Fruit fly (Drosophila melanogaster) whole organism, embryonic: ENCODE data around the gene CG10750.

Source experiments
- CG10565 ChIP-seq: fragments of 200-800 bp; sonication (Bioruptor generic); optimal IDR thresholded peaks from 3 replicates; lab custom pipeline; 2016; ENCODE audit warnings: missing biosample characterization, mild to moderate bottlenecking, missing genetic modification characterization
- CG10654 ChIP-seq: fragments of 200-800 bp; sonication (Bioruptor generic); optimal IDR thresholded peaks from 2 replicates; lab custom pipeline; 2016; ENCODE audit warnings: missing biosample characterization, missing genetic modification characterization
- CG11247 ChIP-seq: fragments of 200-800 bp; sonication (Bioruptor generic); IDR thresholded peaks from 2 replicates; pipeline ENCODE4 v1.3.6; 2022; ENCODE audit warnings: missing biosample characterization, missing genetic modification characterization
- CG12659 ChIP-seq: fragments of 200-800 bp; sonication (Bioruptor generic); optimal IDR thresholded peaks from 3 replicates; lab custom pipeline; 2017; ENCODE audit warnings: mild to moderate bottlenecking, missing biosample characterization, missing genetic modification reagents, missing genetic modification characterization
- CG15601 ChIP-seq: fragments of 200-800 bp; sonication (Bioruptor generic); optimal IDR thresholded peaks from 3 replicates; lab custom pipeline; 2019; ENCODE audit warnings: missing biosample characterization, mild to moderate bottlenecking, missing genetic modification characterization, moderate library complexity
- CG1603 ChIP-seq: fragments of 200-800 bp; sonication (Bioruptor generic); optimal IDR thresholded peaks from 2 replicates; lab custom pipeline; 2019; ENCODE audit warnings: missing biosample characterization, mild to moderate bottlenecking, missing genetic modification characterization, moderate library complexity
- CG2199 ChIP-seq: fragments of 200-800 bp; sonication (Bioruptor generic); IDR thresholded peaks from 3 replicates; pipeline ENCODE4 v1.3.6; 2022; ENCODE audit warnings: missing biosample characterization, missing genetic modification characterization
- CG3065 ChIP-seq: fragments of 200-800 bp; sonication (Bioruptor generic); optimal IDR thresholded peaks from 2 replicates; lab custom pipeline; 2016; ENCODE audit warnings: missing biosample characterization, missing genetic modification characterization
- CG32772 ChIP-seq: fragments of 200-800 bp; sonication (Bioruptor generic); IDR thresholded peaks from 2 replicates; pipeline ENCODE4 v1.3.6; 2022; ENCODE audit warnings: missing biosample characterization, missing genetic modification characterization
- CG3847 ChIP-seq: fragments of 200-800 bp; sonication (Bioruptor generic); IDR thresholded peaks from 2 replicates; pipeline ENCODE4 v1.3.6; 2022; ENCODE audit warnings: missing biosample characterization, missing genetic modification characterization
- CG4360 ChIP-seq: fragments of 200-800 bp; sonication (Bioruptor generic); IDR thresholded peaks from 2 replicates; pipeline ENCODE4 v1.3.6; 2022; ENCODE audit warnings: missing biosample characterization, missing genetic modification characterization
- CG6254 ChIP-seq: fragments of 200-800 bp; sonication (Bioruptor generic); optimal IDR thresholded peaks from 3 replicates; lab custom pipeline; 2017; ENCODE audit warnings: mild to moderate bottlenecking, missing biosample characterization, missing genetic modification reagents, missing genetic modification characterization
- CG6791 ChIP-seq: fragments of 200-800 bp; sonication (Bioruptor generic); IDR thresholded peaks from 3 replicates; pipeline ENCODE4 v1.3.6; 2022; ENCODE audit warnings: missing biosample characterization, missing genetic modification characterization; ENCODE audit not compliant: partially characterized antibody
- CG7745 ChIP-seq: fragments of 200-800 bp; sonication (Bioruptor generic); optimal IDR thresholded peaks from 2 replicates; lab custom pipeline; 2018; ENCODE audit warnings: missing biosample characterization, mild to moderate bottlenecking, missing genetic modification characterization, moderate library complexity
- CG8478 ChIP-seq: fragments of >200 bp; optimal IDR thresholded peaks from 2 replicates; lab custom pipeline; 2018
- CG9932 ChIP-seq: fragments of 200-800 bp; sonication (Bioruptor generic); IDR thresholded peaks from 2 replicates; pipeline ENCODE4 v1.3.6; 2022; ENCODE audit warnings: missing biosample characterization, missing genetic modification characterization
- D19B ChIP-seq: fragments of 200-800 bp; sonication (Bioruptor generic); optimal IDR thresholded peaks from 2 replicates; lab custom pipeline; 2017; ENCODE audit warnings: missing biosample characterization, mild to moderate bottlenecking, missing genetic modification characterization
- Dll ChIP-seq: fragments of 200-800 bp; sonication (Bioruptor generic); IDR thresholded peaks from 4 replicates; pipeline ENCODE4 v1.3.6; 2022; ENCODE audit warnings: missing biosample characterization, missing genetic modification characterization; ENCODE audit not compliant: partially characterized antibody
- Drgx ChIP-seq: fragments of 200-800 bp; sonication (Bioruptor generic); IDR thresholded peaks from 2 replicates; pipeline ENCODE4 v1.3.6; 2022; ENCODE audit warnings: missing biosample characterization, missing genetic modification characterization
- Hr51 ChIP-seq, 2 experiments: fragments of 200-800 bp; sonication (Bioruptor generic); optimal IDR thresholded peaks; 2 replicates in 1 of 2; 3 replicates in 1 of 2; lab custom pipeline; 2016 to 2018; ENCODE audit warnings: missing biosample characterization in 2 of 2, missing genetic modification characterization in 2 of 2, mild to moderate bottlenecking in 1 of 2, moderate library complexity in 1 of 2
- Kr ChIP-seq: fragments of 200-800 bp; sonication (Bioruptor generic); optimal IDR thresholded peaks from 2 replicates; lab custom pipeline; 2017; ENCODE audit warnings: missing biosample characterization, mild to moderate bottlenecking, missing genetic modification characterization
- Optix ChIP-seq: fragments of 200-800 bp; sonication (Bioruptor generic); IDR thresholded peaks from 3 replicates; pipeline ENCODE4 v1.3.6; 2022; ENCODE audit warnings: missing biosample characterization, missing genetic modification characterization
- PHDP ChIP-seq: fragments of 200-800 bp; sonication (Bioruptor generic); optimal IDR thresholded peaks from 3 replicates; lab custom pipeline; 2018; ENCODE audit warnings: missing biosample characterization, mild to moderate bottlenecking, missing genetic modification characterization, moderate library complexity
- Xrp1 ChIP-seq: fragments of 200-800 bp; sonication (Bioruptor generic); IDR thresholded peaks from 2 replicates; pipeline ENCODE4 v1.3.6; 2022; ENCODE audit warnings: missing biosample characterization, missing genetic modification characterization
- abd-A ChIP-seq: fragments of 200-800 bp; sonication (Bioruptor generic); optimal IDR thresholded peaks from 3 replicates; lab custom pipeline; 2019; ENCODE audit warnings: missing biosample characterization, mild to moderate bottlenecking, missing genetic modification characterization, moderate library complexity
- aop ChIP-seq: fragments of 200-800 bp; sonication (Bioruptor generic); IDR thresholded peaks from 2 replicates; pipeline ENCODE4 v1.3.6; 2022; ENCODE audit warnings: missing biosample characterization, missing genetic modification characterization
- ci ChIP-seq: fragments of 200-800 bp; sonication (Bioruptor generic); IDR thresholded peaks from 3 replicates; pipeline ENCODE4 v1.3.6; 2022; ENCODE audit warnings: missing biosample characterization, missing genetic modification characterization
- cwo ChIP-seq: fragments of 200-800 bp; sonication (Bioruptor generic); optimal IDR thresholded peaks from 3 replicates; lab custom pipeline; 2017; ENCODE audit warnings: missing biosample characterization, missing genetic modification characterization, mild to moderate bottlenecking, moderate library complexity, missing genetic modification reagents
- eve ChIP-seq, 2 experiments: fragments of >200 bp; optimal IDR thresholded peaks; 2 replicates each; lab custom pipeline; 2017; ENCODE audit warnings: missing biosample characterization in 2 of 2, missing genetic modification characterization in 2 of 2
- kni ChIP-seq: fragments of 200-800 bp; sonication (Bioruptor generic); optimal IDR thresholded peaks from 3 replicates; lab custom pipeline; 2017; ENCODE audit warnings: mild to moderate bottlenecking, missing biosample characterization, missing genetic modification reagents, missing genetic modification characterization
- lov ChIP-seq, 2 experiments: fragments of 200-800 bp in 1 of 2; fragments of >200 bp in 1 of 2; sonication (Bioruptor generic) in 1 of 2; IDR thresholded peaks in 1 of 2; optimal IDR thresholded peaks in 1 of 2; 2 replicates in 1 of 2; 3 replicates in 1 of 2; pipeline versions ENCODE4 v1.3.6 to Lab custom; 2017 to 2022; ENCODE audit warnings: missing biosample characterization in 1 of 2, missing genetic modification characterization in 1 of 2
- oc ChIP-seq: fragments of 200-800 bp; sonication (Bioruptor generic); optimal IDR thresholded peaks from 2 replicates; lab custom pipeline; 2018; ENCODE audit warnings: missing biosample characterization, mild to moderate bottlenecking, missing genetic modification characterization, moderate library complexity
- sd ChIP-seq: fragments of 200-800 bp; sonication (Bioruptor generic); optimal IDR thresholded peaks from 3 replicates; lab custom pipeline; 2018; ENCODE audit warnings: missing biosample characterization, mild to moderate bottlenecking, missing genetic modification characterization, moderate library complexity
- sens-2 ChIP-seq: fragments of 200-800 bp; sonication (Bioruptor generic); IDR thresholded peaks from 2 replicates; pipeline ENCODE4 v1.3.6; 2022; ENCODE audit warnings: missing biosample characterization, missing genetic modification characterization
- sqz ChIP-seq: fragments of 200-800 bp; sonication (Bioruptor generic); optimal IDR thresholded peaks from 3 replicates; lab custom pipeline; 2018; ENCODE audit warnings: missing biosample characterization, mild to moderate bottlenecking, missing genetic modification characterization
- twi ChIP-seq: fragments of 200-800 bp; optimal IDR thresholded peaks from 2 replicates; lab custom pipeline; 2019; ENCODE audit warnings: missing biosample characterization, mild to moderate bottlenecking, missing genetic modification characterization, moderate library complexity
- vfl ChIP-seq: fragments of 200-800 bp; sonication (Bioruptor generic); optimal IDR thresholded peaks from 2 replicates; lab custom pipeline; 2016; ENCODE audit warnings: missing biosample characterization, missing genetic modification characterization
- vvl ChIP-seq: fragments of 200-800 bp; sonication (Bioruptor generic); IDR thresholded peaks from 2 replicates; pipeline ENCODE4 v1.3.6; 2022; ENCODE audit warnings: missing biosample characterization, missing genetic modification characterization
- wdn ChIP-seq: fragments of 200-800 bp; sonication (Bioruptor generic); IDR thresholded peaks from 2 replicates; pipeline ENCODE4 v1.3.6; 2022; ENCODE audit warnings: missing biosample characterization, missing genetic modification characterization
- z ChIP-seq: fragments of 200-800 bp; sonication (Bioruptor generic); IDR thresholded peaks from 3 replicates; pipeline ENCODE4 v1.3.6; 2022; ENCODE audit warnings: missing biosample characterization, missing genetic modification characterization
- zfh1 ChIP-seq: fragments of 200-800 bp; sonication (Bioruptor generic); IDR thresholded peaks from 3 replicates; pipeline ENCODE4 v1.3.6; 2022; ENCODE audit warnings: missing biosample characterization, missing genetic modification characterization

Gene CG10750

DNA sequence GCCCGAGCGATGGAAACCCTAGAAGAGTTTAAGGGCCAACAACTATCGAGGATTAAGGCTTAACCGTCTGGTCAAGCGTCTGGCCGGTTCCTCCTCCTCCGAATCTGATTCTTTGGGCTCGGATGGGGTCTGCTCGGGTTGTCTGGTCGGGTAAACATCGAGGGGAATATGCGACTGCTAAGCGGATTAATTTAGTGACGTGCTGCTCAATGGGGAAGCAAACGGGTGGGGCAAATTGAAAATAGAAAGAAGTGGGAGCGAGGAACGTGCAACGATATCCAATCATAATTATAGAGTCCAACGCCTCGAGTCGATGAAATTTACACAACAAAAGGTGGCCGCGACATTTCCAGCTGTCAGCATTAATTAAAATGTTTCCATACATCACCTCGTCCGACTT, 3.3 kb upstream of the CG10750 start:
- TF ChIP-seq CG9932 (no peak), vfl (GFP tag; lab: Kevin White, UChicago) (no peak), wdn (no peak), sens-2 (GFP tag; lab: Robert Waterston, UW) (no peak), oc (tag; lab: Kevin White, UChicago) (peak; percentile 93), kni (peak; percentile 46), abd-A (peak; percentile 0), CG10654 (GFP tag; lab: Kevin White, UChicago) (no peak), sd (tag; lab: Kevin White, UChicago) (peak; percentile 2)

DNA sequence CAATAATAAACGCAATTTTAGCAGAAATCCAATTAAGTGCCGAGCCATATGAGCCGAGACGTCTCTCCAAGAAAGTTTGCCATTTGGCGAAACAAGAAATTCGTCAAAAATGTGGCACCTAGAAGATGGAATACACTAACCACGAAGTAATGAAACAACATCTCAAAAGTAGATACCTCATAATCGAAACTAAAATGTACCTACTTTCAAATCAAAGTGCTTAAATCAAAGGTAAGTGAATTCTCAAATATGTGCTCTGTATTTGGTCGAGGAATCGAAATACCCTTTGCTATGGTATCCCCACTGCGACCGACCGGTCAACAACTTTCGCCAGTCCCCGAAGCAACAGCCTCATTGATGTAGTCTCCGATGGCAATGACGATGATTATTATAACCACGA, 7.6 kb downstream of the CG10750 start:
- TF ChIP-seq PHDP (tag; lab: Kevin White, UChicago) (no peak), Drgx (GFP tag; lab: Robert Waterston, UW) (peak; percentile 58; the same call in 1 of the 2 replicates)

DNA sequence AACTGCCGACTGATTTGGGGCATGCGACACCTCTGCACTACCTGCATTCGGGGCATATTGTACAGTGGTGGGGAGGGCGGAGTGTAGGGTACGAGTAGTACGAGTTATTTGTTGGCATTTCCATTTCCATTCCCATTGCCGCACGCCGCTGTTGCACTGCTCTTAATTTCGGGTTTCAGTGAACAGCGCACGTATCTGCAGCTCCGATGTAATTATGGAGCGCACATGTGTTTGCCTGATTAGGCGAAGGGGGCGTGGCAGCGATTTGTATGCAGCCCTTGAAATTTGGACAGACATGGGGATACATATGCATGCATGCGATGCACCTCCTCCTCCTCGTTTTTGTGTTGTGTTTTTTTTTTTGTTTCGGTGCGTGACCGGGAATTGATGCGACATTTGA, 13.4 kb downstream of the CG10750 start:
- TF ChIP-seq lov (optimal IDR thresholded peaks at IDR 0.05; lab: Kevin White, UChicago) (no peak), lov (GFP tag; IDR thresholded peaks at IDR 0.05; lab: Robert Waterston, UW) (peak; percentile 69; the same call in 1 of the 3 replicates), CG15601 (tag; lab: Kevin White, UChicago) (peak; percentile 1), CG12659 (GFP tag; lab: Kevin White, UChicago) (no peak), D19B (GFP tag; lab: Kevin White, UChicago) (peak; percentile 21), CG6254 (GFP tag; lab: Kevin White, UChicago) (peak; percentile 8), CG1603 (tag; lab: Kevin White, UChicago) (peak; percentile 5), zfh1 (0 out of 3 replicates have a peak, but pooled peaks have one; percentile 25), Optix (GFP tag; lab: Robert Waterston, UW) (0 out of 3 replicates have a peak, but pooled peaks have one; percentile 19), Dll (GFP tag; lab: Robert Waterston, UW) (0 out of 4 replicates have a peak, but pooled peaks have one; percentile 11), CG6791 (GFP tag; lab: Robert Waterston, UW) (0 out of 3 replicates have a peak, but pooled peaks have one; percentile 48), cwo (GFP tag; lab: Kevin White, UChicago) (no peak), CG3065 (GFP tag; lab: Kevin White, UChicago) (peak; percentile 92), kni (peak; percentile 93), eve (GFP tag; optimal IDR thresholded peaks at IDR 0.05; lab: Kevin White, UChicago) (no peak), sqz (peak; percentile 26), vvl (GFP tag; lab: Robert Waterston, UW) (peak; percentile 67; the same call in 1 of the 2 replicates), z (0 out of 3 replicates have a peak, but pooled peaks have one; percentile 28), CG32772 (no peak), CG3847 (GFP tag; lab: Robert Waterston, UW) (no peak), ci (GFP tag; lab: Robert Waterston, UW) (peak; percentile 37; the same call in 1 of the 3 replicates), Kr (no peak), aop (GFP tag; lab: Robert Waterston, UW) (0 out of 2 replicates have a peak, but pooled peaks have one; percentile 47), CG2199 (GFP tag; lab: Robert Waterston, UW) (peak; percentile 91), CG8478 (peak; percentile 1), CG4360 (GFP tag; lab: Robert Waterston, UW) (0 out of 2 replicates have a peak, but pooled peaks have one; percentile 40), CG11247 (GFP tag; lab: Robert Waterston, UW) (0 out of 2 replicates have a peak, but pooled peaks have one; percentile 19), twi (tag; lab: Kevin White, UChicago) (peak; percentile 93), CG10565 (GFP tag; lab: Kevin White, UChicago) (no peak), CG7745 (tag; lab: Kevin White, UChicago) (peak; percentile 48), Hr51 (GFP tag; optimal IDR thresholded peaks at IDR 0.05; lab: Kevin White, UChicago) (no peak), Xrp1 (GFP tag; lab: Robert Waterston, UW) (no peak)
